Worm (Caenorhabditis elegans) whole organism, early embryonic: Measurements from ENCODE around the gene hrg-4.

Experiments
- B0310.2 ChIP-seq: sonication (generic microtip); optimal IDR thresholded peaks from 2 replicates; lab custom pipeline; 2016; ENCODE audit warnings: mild to moderate bottlenecking, missing genetic modification characterization, missing compliant biosample characterization
- hmg-4 ChIP-seq: fragments of 200-800 bp; sonication (Bioruptor generic); optimal IDR thresholded peaks from 2 replicates; lab custom pipeline; 2018; ENCODE audit warnings: mild to moderate bottlenecking, missing genetic modification characterization, missing compliant biosample characterization

- TF ChIP-seq B0310.2 (tag; lab: Kevin White, UChicago) (no peak), hmg-4 (GFP tag; lab: Kevin White, UChicago) (no peak)
These were observed 50.2 kb downstream of the hrg-4 start for ce11 chrIV:10980628-10981027.
